Fruit fly (Drosophila melanogaster): ENCODE data around the gene CG45067.

CG45067 gene

dm6 chr3L:3083329-3084083, 30.8 kb downstream of the CG45067 start (continued):
- TF ChIP-seq CG2202 (tag; optimal IDR thresholded peaks at IDR 0.05) (peak; percentile 85), CG1024 (GFP tag; IDR thresholded peaks at IDR 0.05) (peak; percentile 70), Adf1 (GFP tag; IDR thresholded peaks at IDR 0.05) (peak; percentile 56; the same call in 1 of the 2 replicates), Nf-YC (tag; optimal IDR thresholded peaks at IDR 0.05) (peak; percentile 18), CG8290 (GFP tag; optimal IDR thresholded peaks at IDR 0.05) (peak; percentile 31), CG8290 (tag; optimal IDR thresholded peaks at IDR 0.05) (peak; percentile 64 to 70), Side (GFP tag; optimal IDR thresholded peaks at IDR 0.05) (peak; percentile 4), crc (GFP tag; optimal IDR thresholded peaks at IDR 0.05) (no peak), fd96Cb (tag; optimal IDR thresholded peaks at IDR 0.05) (peak; percentile 3), CG11093 (GFP tag; IDR thresholded peaks at IDR 0.05) (0 out of 3 replicates have a peak, but pooled peaks have one; percentile 44), abd-A (tag; optimal IDR thresholded peaks at IDR 0.05) (peak; percentile 19), Hr51 (GFP tag; optimal IDR thresholded peaks at IDR 0.05) (peak in 1 of 2 experiments; percentile 54), Nf-YA (GFP tag; IDR thresholded peaks at IDR 0.05) (0 out of 2 replicates have a peak, but pooled peaks have one; percentile 12), CG31224 (GFP tag; IDR thresholded peaks at IDR 0.05) (no peak), corto (GFP tag; optimal IDR thresholded peaks at IDR 0.05) (no peak), chn (GFP tag; optimal IDR thresholded peaks at IDR 0.05) (no peak), CG16863 (GFP tag; optimal IDR thresholded peaks at IDR 0.05) (peak; percentile 58), CG14965 (GFP tag; optimal IDR thresholded peaks at IDR 0.05; ENCODE audit: borderline replicate concordance) (no peak), slp2 (GFP tag; optimal IDR thresholded peaks at IDR 0.05) (no peak), Neu2 (GFP tag; optimal IDR thresholded peaks at IDR 0.05; ENCODE audit: borderline replicate concordance) (no peak), az2 (GFP tag; optimal IDR thresholded peaks at IDR 0.05) (no peak), CG15269 (tag; optimal IDR thresholded peaks at IDR 0.05) (no peak), Fer2 (tag; optimal IDR thresholded peaks at IDR 0.05) (peak; percentile 10), slbo (GFP tag; IDR thresholded peaks at IDR 0.05) (no peak), kah (GFP tag; optimal IDR thresholded peaks at IDR 0.05) (peak; percentile 22), peb (GFP tag; IDR thresholded peaks at IDR 0.05) (no peak), Pdp1 (GFP tag; optimal IDR thresholded peaks at IDR 0.05) (peak; percentile 17 to 48), nerfin-1 (tag; optimal IDR thresholded peaks at IDR 0.05) (peak; percentile 44), Six4 (GFP tag; optimal IDR thresholded peaks at IDR 0.05) (peak; percentile 63), exex (tag; optimal IDR thresholded peaks at IDR 0.05) (peak; percentile 100), CG7963 (GFP tag; IDR thresholded peaks at IDR 0.05; ENCODE audit: partially characterized antibody) (no peak), CoRest (tag; optimal IDR thresholded peaks at IDR 0.05) (no peak), Myb (GFP tag; optimal IDR thresholded peaks at IDR 0.05) (peak; percentile 17), Rx (GFP tag; IDR thresholded peaks at IDR 0.05) (peak; percentile 14; the same call in 1 of the 2 replicates), CG1602 (GFP tag; optimal IDR thresholded peaks at IDR 0.05) (no peak), Chrac-16 (GFP tag; optimal IDR thresholded peaks at IDR 0.05) (no peak), Ets65A (GFP tag) (peak; percentile 1), CG12299 (tag; optimal IDR thresholded peaks at IDR 0.05) (peak; percentile 4), CG2116 (GFP tag; optimal IDR thresholded peaks at IDR 0.05) (peak; percentile 35), CG12744 (GFP tag; optimal IDR thresholded peaks at IDR 0.05) (no peak), Rfx (GFP tag; IDR thresholded peaks at IDR 0.05) (peak; percentile 41; the same call in 1 of the 2 replicates), Sox102F (GFP tag; optimal IDR thresholded peaks at IDR 0.05) (no peak), CG11696 (GFP tag; IDR thresholded peaks at IDR 0.05) (no peak), MBD-R2 (GFP tag; IDR thresholded peaks at IDR 0.05) (no peak), BEAF-32 (GFP tag; optimal IDR thresholded peaks at IDR 0.05) (no peak), unpg (GFP tag; optimal IDR thresholded peaks at IDR 0.05) (no peak), CG5953 (GFP tag; IDR thresholded peaks at IDR 0.05) (peak; percentile 64), Sox100B (GFP tag; optimal IDR thresholded peaks at IDR 0.05) (peak; percentile 45), CG6254 (GFP tag; optimal IDR thresholded peaks at IDR 0.05) (peak; percentile 77)

Measured in whole organism, embryonic.